Fruit fly (Drosophila melanogaster) whole organism, wandering third instar larva: ENCODE measurements around the gene CG11726.

Source experiments
- Abd-B ChIP-seq: fragments of >200 bp; optimal IDR thresholded peaks from 2 replicates; lab custom pipeline; 2017; ENCODE audit warnings: missing biosample characterization, missing genetic modification characterization
- CG32264 ChIP-seq: fragments of 200-800 bp; sonication (Bioruptor generic); optimal IDR thresholded peaks from 2 replicates; lab custom pipeline; 2016; ENCODE audit warnings: missing biosample characterization, missing genetic modification characterization
- CG9705 ChIP-seq: fragments of 200-800 bp; sonication (Bioruptor generic); optimal IDR thresholded peaks from 2 replicates; lab custom pipeline; 2018; ENCODE audit warnings: missing biosample characterization, mild to moderate bottlenecking, missing genetic modification characterization
- CrebA ChIP-seq: fragments of 200-800 bp; sonication (Bioruptor generic); optimal IDR thresholded peaks from 2 replicates; lab custom pipeline; 2016; ENCODE audit warnings: missing biosample characterization, mild to moderate bottlenecking, missing genetic modification characterization, borderline replicate concordance
- Dfd ChIP-seq: fragments of >200 bp; optimal IDR thresholded peaks from 2 replicates; lab custom pipeline; 2017; ENCODE audit warnings: missing biosample characterization, missing genetic modification characterization
- Dif ChIP-seq: fragments of 200-275, 200-300 bp; sonication (Bioruptor generic); optimal IDR thresholded peaks from 2 replicates; lab custom pipeline; 2018; ENCODE audit warnings: missing biosample characterization, missing genetic modification characterization; ENCODE audit not compliant: partially characterized antibody
- GATAd ChIP-seq: sonication (Bioruptor generic); optimal IDR thresholded peaks from 2 replicates; lab custom pipeline; 2016; ENCODE audit warnings: missing biosample characterization, missing genetic modification characterization
- HLH106 ChIP-seq: fragments of 200-800 bp; optimal IDR thresholded peaks from 3 replicates; lab custom pipeline; 2019; ENCODE audit warnings: missing biosample characterization, mild to moderate bottlenecking, missing genetic modification characterization, moderate library complexity
- Hnf4 ChIP-seq: fragments of 200-800 bp; sonication (Bioruptor generic); optimal IDR thresholded peaks from 2 replicates; lab custom pipeline; 2016; ENCODE audit warnings: missing biosample characterization, mild to moderate bottlenecking, missing genetic modification characterization
- Hr78 ChIP-seq: fragments of >200 bp; optimal IDR thresholded peaks from 2 replicates; lab custom pipeline; 2017; ENCODE audit warnings: missing biosample characterization, missing genetic modification characterization
- Hr83 ChIP-seq: fragments of 200-300 bp; sonication (Bioruptor generic); optimal IDR thresholded peaks from 2 replicates; lab custom pipeline; 2016; ENCODE audit warnings: missing biosample characterization, mild to moderate bottlenecking, missing genetic modification characterization, moderate library complexity; ENCODE audit not compliant: poor library complexity, severe bottlenecking
- Jra ChIP-seq: sonication (Bioruptor generic); optimal IDR thresholded peaks from 2 replicates; lab custom pipeline; 2016; ENCODE audit warnings: missing biosample characterization, missing genetic modification characterization
- Mio ChIP-seq: sonication (Bioruptor generic); optimal IDR thresholded peaks from 2 replicates; lab custom pipeline; 2016; ENCODE audit warnings: missing biosample characterization, missing genetic modification characterization
- Myc ChIP-seq: fragments of >200 bp; optimal IDR thresholded peaks from 2 replicates; lab custom pipeline; 2017
- N ChIP-seq: fragments of >200 bp; optimal IDR thresholded peaks from 2 replicates; lab custom pipeline; 2018; ENCODE audit warnings: missing biosample characterization, missing external identifiers, missing genetic modification characterization
- OdsH ChIP-seq: fragments of 200-800 bp; sonication (Bioruptor generic); optimal IDR thresholded peaks from 2 replicates; lab custom pipeline; 2016; ENCODE audit warnings: missing biosample characterization, mild to moderate bottlenecking, missing genetic modification characterization
- Rel ChIP-seq, 2 experiments: fragments of 200-800 bp; sonication (Bioruptor generic) in 1 of 2; optimal IDR thresholded peaks; 2 replicates in 1 of 2; 3 replicates in 1 of 2; lab custom pipeline; 2016 to 2019; ENCODE audit warnings: mild to moderate bottlenecking in 2 of 2, missing biosample characterization in 2 of 2, missing genetic modification characterization in 2 of 2, moderate library complexity in 1 of 2
- Sp1 ChIP-seq: fragments of 200-800 bp; sonication (Bioruptor generic); optimal IDR thresholded peaks from 3 replicates; lab custom pipeline; 2019; ENCODE audit warnings: missing biosample characterization, mild to moderate bottlenecking, missing genetic modification characterization, moderate library complexity
- Vsx2 ChIP-seq: fragments of 200-300, 225-300 bp; sonication (Bioruptor generic); optimal IDR thresholded peaks from 2 replicates; lab custom pipeline; 2018; ENCODE audit warnings: missing biosample characterization, missing genetic modification characterization; ENCODE audit not compliant: partially characterized antibody
- br ChIP-seq: fragments of 200-800 bp; sonication (Bioruptor generic); optimal IDR thresholded peaks from 2 replicates; lab custom pipeline; 2016; ENCODE audit warnings: missing biosample characterization, missing genetic modification characterization
- brk ChIP-seq: fragments of 200-800 bp; sonication (Bioruptor generic); optimal IDR thresholded peaks from 2 replicates; lab custom pipeline; 2016; ENCODE audit warnings: missing biosample characterization, mild to moderate bottlenecking, missing genetic modification characterization
- dl ChIP-seq, 2 experiments: fragments of 175-275, 200-275 bp in 1 of 2; fragments of 200-275 bp in 1 of 2; sonication (Bioruptor generic); optimal IDR thresholded peaks; lab custom pipeline; 2018; ENCODE audit warnings: mild to moderate bottlenecking in 2 of 2, missing biosample characterization in 2 of 2, missing genetic modification characterization in 2 of 2, moderate library complexity in 2 of 2; ENCODE audit not compliant: partially characterized antibody in 2 of 2, insufficient read depth in 1 of 2
- dmrt93B ChIP-seq: fragments of 200-800 bp; sonication (Bioruptor generic); optimal IDR thresholded peaks from 2 replicates; lab custom pipeline; 2018; ENCODE audit warnings: missing biosample characterization, mild to moderate bottlenecking, missing genetic modification characterization
- dsf ChIP-seq: sonication (Bioruptor generic); optimal IDR thresholded peaks from 2 replicates; lab custom pipeline; 2016; ENCODE audit warnings: missing biosample characterization, missing genetic modification characterization, borderline replicate concordance
- ey ChIP-seq: fragments of 200-800 bp; sonication (Bioruptor generic); optimal IDR thresholded peaks from 2 replicates; lab custom pipeline; 2016; ENCODE audit warnings: missing biosample characterization, missing genetic modification characterization
- foxo ChIP-seq, 2 experiments: fragments of 200-800 bp; sonication (Bioruptor generic); optimal IDR thresholded peaks; 2 replicates in 1 of 2; 3 replicates in 1 of 2; lab custom pipeline; 2016 to 2017; ENCODE audit warnings: missing biosample characterization in 2 of 2, missing genetic modification characterization in 2 of 2
- fru ChIP-seq: fragments of 200-800 bp; sonication (Bioruptor generic); optimal IDR thresholded peaks from 3 replicates; lab custom pipeline; 2016; ENCODE audit warnings: missing biosample characterization, mild to moderate bottlenecking, missing genetic modification characterization
- h ChIP-seq: fragments of 200-800 bp; sonication (Bioruptor generic); optimal IDR thresholded peaks from 3 replicates; lab custom pipeline; 2016; ENCODE audit warnings: missing biosample characterization, mild to moderate bottlenecking, missing genetic modification characterization
- jim ChIP-seq: fragments of 175-275, 200-325 bp; sonication (Bioruptor generic); optimal IDR thresholded peaks from 2 replicates; lab custom pipeline; 2016; ENCODE audit warnings: missing biosample characterization, mild to moderate bottlenecking, missing genetic modification characterization
- lola ChIP-seq: fragments of >200 bp; optimal IDR thresholded peaks from 2 replicates; lab custom pipeline; 2017; ENCODE audit warnings: missing biosample characterization, missing genetic modification characterization
- pan ChIP-seq: fragments of >200 bp; optimal IDR thresholded peaks from 2 replicates; lab custom pipeline; 2017
- psq ChIP-seq: fragments of 200-800 bp; sonication (Bioruptor generic); optimal IDR thresholded peaks from 3 replicates; lab custom pipeline; 2017; ENCODE audit warnings: missing biosample characterization, mild to moderate bottlenecking, missing genetic modification characterization, moderate library complexity
- rgr ChIP-seq: fragments of 200-800 bp; sonication (Bioruptor generic); optimal IDR thresholded peaks from 3 replicates; lab custom pipeline; 2016; ENCODE audit warnings: missing biosample characterization, mild to moderate bottlenecking, missing genetic modification characterization
- sage ChIP-seq: fragments of 200-800 bp; sonication (Bioruptor generic); optimal IDR thresholded peaks from 2 replicates; lab custom pipeline; 2016; ENCODE audit warnings: missing biosample characterization, mild to moderate bottlenecking, missing genetic modification characterization
- sv ChIP-seq: fragments of 200-800 bp; sonication (Bioruptor generic); optimal IDR thresholded peaks from 3 replicates; lab custom pipeline; 2016; ENCODE audit warnings: missing biosample characterization, missing genetic modification characterization
- tai ChIP-seq: sonication (Bioruptor generic); optimal IDR thresholded peaks from 2 replicates; lab custom pipeline; 2016; ENCODE audit warnings: missing biosample characterization, missing genetic modification characterization
- usp ChIP-seq: fragments of >200 bp; optimal IDR thresholded peaks from 2 replicates; lab custom pipeline; 2017; ENCODE audit warnings: missing biosample characterization, missing genetic modification characterization
- woc ChIP-seq: sonication (Bioruptor generic); optimal IDR thresholded peaks from 2 replicates; lab custom pipeline; 2016; ENCODE audit warnings: missing biosample characterization, mild to moderate bottlenecking, missing genetic modification characterization

CG11726 gene

DNA sequence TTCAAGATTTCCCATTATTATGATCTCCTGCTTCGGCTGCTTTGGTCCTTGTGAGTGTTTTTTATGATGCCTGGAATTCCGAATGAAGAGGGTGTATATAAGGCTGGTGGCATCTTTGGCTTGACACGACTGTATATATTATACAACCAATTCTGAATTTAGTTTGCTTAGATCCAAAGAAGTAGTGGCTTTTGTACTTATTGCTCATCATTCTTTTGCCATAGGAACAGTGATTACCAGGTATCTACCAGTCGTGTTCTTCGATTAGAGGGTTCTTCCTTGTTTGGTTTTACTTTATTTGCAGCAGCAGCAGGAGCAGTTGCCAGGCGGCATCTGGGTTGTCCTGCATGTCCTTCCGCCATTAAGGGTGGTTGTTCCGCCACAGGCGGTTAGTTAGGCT is 9.1 kb downstream of the CG11726 start:
- TF ChIP-seq foxo (GFP tag; optimal IDR thresholded peaks at IDR 0.05; lab: Kevin White, UChicago) (peak in 1 of 2 experiments; percentile 73), sv (GFP tag; lab: Kevin White, UChicago) (peak; percentile 6), CG9705 (GFP tag; lab: Kevin White, UChicago) (no peak), Myc (lab: Kevin White, UChicago) (no peak), Dfd (GFP tag; lab: Kevin White, UChicago) (no peak), dsf (GFP tag; lab: Kevin White, UChicago) (no peak), br (GFP tag; lab: Kevin White, UChicago) (peak; percentile 49), dl (GFP tag; optimal IDR thresholded peaks at IDR 0.05; lab: Kevin White, UChicago; ENCODE audit: insufficient read depth in 1 of 2, partially characterized antibody in 2 of 2) (no peak), Sp1 (GFP tag; lab: Kevin White, UChicago) (peak; percentile 25), lola (no peak), Jra (no peak), CG32264 (GFP tag; lab: Kevin White, UChicago) (no peak), N (GFP tag; lab: Kevin White, UChicago) (no peak), ey (GFP tag; lab: Kevin White, UChicago) (peak; percentile 60), OdsH (GFP tag; lab: Kevin White, UChicago) (peak; percentile 62), Mio (no peak), Abd-B (GFP tag; lab: Kevin White, UChicago) (no peak), GATAd (GFP tag; lab: Kevin White, UChicago) (no peak), fru (peak; percentile 59), Hr83 (GFP tag; lab: Kevin White, UChicago) (no peak), sage (no peak), Vsx2 (GFP tag; lab: Kevin White, UChicago) (no peak), Rel (GFP tag; optimal IDR thresholded peaks at IDR 0.05; lab: Kevin White, UChicago) (no peak), Rel (tag; optimal IDR thresholded peaks at IDR 0.05; lab: Kevin White, UChicago) (no peak), brk (GFP tag; lab: Kevin White, UChicago) (no peak), tai (no peak), dmrt93B (GFP tag; lab: Kevin White, UChicago) (no peak), HLH106 (tag; lab: Kevin White, UChicago) (peak; percentile 34), Dif (GFP tag; lab: Kevin White, UChicago) (no peak), Hr78 (GFP tag; lab: Kevin White, UChicago) (no peak), jim (GFP tag; lab: Kevin White, UChicago) (no peak), usp (no peak), rgr (GFP tag; lab: Kevin White, UChicago) (peak; percentile 62), psq (peak; percentile 42), woc (peak; percentile 69), pan (lab: Kevin White, UChicago) (no peak), Hnf4 (GFP tag; lab: Kevin White, UChicago) (peak; percentile 59), CrebA (GFP tag; lab: Kevin White, UChicago) (no peak), h (GFP tag; lab: Kevin White, UChicago) (peak; percentile 68)

DNA sequence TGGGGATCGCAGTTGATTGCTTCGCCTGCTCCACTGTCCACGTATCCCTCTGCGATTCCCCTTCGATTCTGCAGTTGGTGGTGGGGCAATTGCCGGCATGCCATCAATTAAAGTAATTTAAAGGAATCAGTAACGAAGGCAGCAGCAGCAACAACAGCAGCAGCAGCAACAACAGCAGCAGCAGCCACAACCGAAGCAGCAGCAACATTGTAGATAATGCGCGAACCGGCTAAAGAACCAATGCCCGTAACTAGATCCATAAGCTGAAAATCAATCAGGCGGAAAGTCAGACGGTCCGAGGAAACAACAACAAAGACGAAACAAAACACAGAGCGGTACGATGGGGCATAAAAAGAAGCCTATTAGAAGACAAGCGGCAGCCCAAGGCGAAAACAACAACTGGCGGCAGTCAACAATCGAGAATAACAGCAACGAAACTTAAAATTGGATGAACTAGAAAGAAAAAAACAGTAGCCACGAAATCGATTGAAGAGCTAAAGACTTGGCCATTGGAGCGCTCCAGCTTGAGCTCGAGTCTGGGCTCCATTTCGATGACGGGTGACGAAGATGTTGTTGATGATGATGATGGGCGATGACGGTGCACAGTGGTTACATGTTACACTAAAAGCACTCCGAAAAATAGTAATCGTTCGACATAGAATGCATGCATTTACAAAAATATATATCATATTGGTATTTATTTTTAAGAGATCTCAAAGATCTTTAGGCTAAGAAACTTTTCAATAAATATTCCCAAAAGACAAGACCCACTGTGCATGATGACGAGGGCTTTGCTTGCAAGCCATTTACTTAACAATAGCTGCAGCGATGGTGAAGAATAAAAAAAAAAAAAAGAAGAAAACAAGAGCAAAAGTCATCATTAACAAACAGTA is 11.1 kb downstream of the CG11726 start:
- TF ChIP-seq Hr78 (GFP tag; lab: Kevin White, UChicago) (no peak), Vsx2 (GFP tag; lab: Kevin White, UChicago) (no peak), pan (lab: Kevin White, UChicago) (no peak), CG32264 (GFP tag; lab: Kevin White, UChicago) (peak; percentile 58), HLH106 (tag; lab: Kevin White, UChicago) (peak; percentile 88), Rel (GFP tag; optimal IDR thresholded peaks at IDR 0.05; lab: Kevin White, UChicago) (peak; percentile 65), Rel (tag; optimal IDR thresholded peaks at IDR 0.05; lab: Kevin White, UChicago) (peak; percentile 63), woc (peak; percentile 88), Jra (peak; percentile 84), psq (peak; percentile 92), Abd-B (GFP tag; lab: Kevin White, UChicago) (no peak), jim (GFP tag; lab: Kevin White, UChicago) (no peak), Mio (peak; percentile 66), Dfd (GFP tag; lab: Kevin White, UChicago) (no peak), N (GFP tag; lab: Kevin White, UChicago) (no peak), ey (GFP tag; lab: Kevin White, UChicago) (peak; percentile 94), h (GFP tag; lab: Kevin White, UChicago) (peak; percentile 96), GATAd (GFP tag; lab: Kevin White, UChicago) (peak; percentile 55), sv (GFP tag; lab: Kevin White, UChicago) (peak; percentile 90), foxo (GFP tag; optimal IDR thresholded peaks at IDR 0.05; lab: Kevin White, UChicago) (peak; percentile 40 to 94), sage (peak; percentile 89), tai (peak; percentile 92), dsf (GFP tag; lab: Kevin White, UChicago) (peak; percentile 83), CG9705 (GFP tag; lab: Kevin White, UChicago) (peak; percentile 30), Sp1 (GFP tag; lab: Kevin White, UChicago) (peak; percentile 92), Dif (GFP tag; lab: Kevin White, UChicago) (no peak), usp (no peak), Hnf4 (GFP tag; lab: Kevin White, UChicago) (peak; percentile 95), dl (GFP tag; optimal IDR thresholded peaks at IDR 0.05; lab: Kevin White, UChicago; ENCODE audit: insufficient read depth in 1 of 2, partially characterized antibody in 2 of 2) (no peak), Hr83 (GFP tag; lab: Kevin White, UChicago) (peak; percentile 15), br (GFP tag; lab: Kevin White, UChicago) (peak; percentile 97), fru (peak; percentile 91), CrebA (GFP tag; lab: Kevin White, UChicago) (peak; percentile 84), rgr (GFP tag; lab: Kevin White, UChicago) (peak; percentile 97), dmrt93B (GFP tag; lab: Kevin White, UChicago) (peak; percentile 59), brk (GFP tag; lab: Kevin White, UChicago) (peak; percentile 93), Myc (lab: Kevin White, UChicago) (no peak), OdsH (GFP tag; lab: Kevin White, UChicago) (peak; percentile 94), lola (no peak)
- TF ChIP-seq, all 38 proteins: peak for 26
